Worm (Caenorhabditis elegans): Measurements from ENCODE around the gene C32H11.3.

Gene C32H11.3

DNA sequence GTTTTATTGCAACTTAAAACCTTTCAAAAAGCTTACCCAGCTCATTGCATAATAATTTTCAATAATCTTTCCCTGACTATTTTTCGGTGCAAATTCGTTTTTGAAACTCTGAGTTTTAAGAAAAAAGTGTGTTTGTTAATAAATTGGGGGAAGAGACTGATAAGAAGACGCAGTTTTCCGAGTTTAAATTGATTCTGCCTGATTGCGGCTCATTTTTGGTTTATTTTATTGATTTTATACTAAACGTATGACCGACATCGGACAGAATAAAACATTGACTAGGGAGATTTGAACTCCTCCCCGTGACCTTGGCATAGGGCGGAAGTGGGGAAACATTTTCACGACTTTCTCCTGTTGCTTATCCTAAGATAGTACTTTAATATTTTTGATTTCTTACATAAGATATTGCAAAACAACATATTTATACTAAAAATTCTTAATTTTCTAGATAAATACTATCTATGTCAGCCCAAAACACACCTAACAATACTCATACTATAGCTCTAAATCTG, 21.9 kb upstream of the C32H11.3 start, which contains the start of gene K08D8.7:
Gene K08D8.7, plus strand, starts transcription at position 462 of the 512 bp plus-strand sequence.
- no peak for TF ChIP-seq gmeb-2 (tag; optimal IDR thresholded peaks at IDR 0.05)
- TF ChIP-seq ceh-22 (tag; optimal IDR thresholded peaks at IDR 0.05), result no peak
- TF ChIP-seq T23F11.4 (GFP tag; optimal IDR thresholded peaks at IDR 0.05), result no peak
- no peak for TF ChIP-seq sox-2 (GFP tag; IDR thresholded peaks at IDR 0.05)
- TF ChIP-seq ztf-16 (tag; optimal IDR thresholded peaks at IDR 0.05), result no peak
- no peak for TF ChIP-seq eyg-1 (tag; optimal IDR thresholded peaks at IDR 0.05)
- no peak for TF ChIP-seq pat-9 (tag; optimal IDR thresholded peaks at IDR 0.05)
- no peak for TF ChIP-seq unc-86 (tag; optimal IDR thresholded peaks at IDR 0.05)
- TF ChIP-seq ceh-30 (tag; optimal IDR thresholded peaks at IDR 0.05), result no peak
- no peak for TF ChIP-seq elt-4 (tag; optimal IDR thresholded peaks at IDR 0.05)
- TF ChIP-seq fkh-6 (tag; optimal IDR thresholded peaks at IDR 0.05), result no peak
- no peak for TF ChIP-seq dve-1 (tag; optimal IDR thresholded peaks at IDR 0.05)
- TF ChIP-seq pag-3 (tag; optimal IDR thresholded peaks at IDR 0.05; ENCODE audit: borderline replicate concordance), result no peak
- TF ChIP-seq ceh-45 (GFP tag; IDR thresholded peaks at IDR 0.05), result no peak
- no peak for TF ChIP-seq ceh-6 (GFP tag; optimal IDR thresholded peaks at IDR 0.05)
- no peak for TF ChIP-seq ceh-9 (tag; optimal IDR thresholded peaks at IDR 0.05)
- no peak for TF ChIP-seq fax-1 (tag; optimal IDR thresholded peaks at IDR 0.05)
- no peak for TF ChIP-seq ceh-19 (GFP tag; optimal IDR thresholded peaks at IDR 0.05)
- TF ChIP-seq Y22D7AL.16 (tag; optimal IDR thresholded peaks at IDR 0.05), result no peak
- no peak for TF ChIP-seq tbx-2 (tag; optimal IDR thresholded peaks at IDR 0.05)

DNA sequence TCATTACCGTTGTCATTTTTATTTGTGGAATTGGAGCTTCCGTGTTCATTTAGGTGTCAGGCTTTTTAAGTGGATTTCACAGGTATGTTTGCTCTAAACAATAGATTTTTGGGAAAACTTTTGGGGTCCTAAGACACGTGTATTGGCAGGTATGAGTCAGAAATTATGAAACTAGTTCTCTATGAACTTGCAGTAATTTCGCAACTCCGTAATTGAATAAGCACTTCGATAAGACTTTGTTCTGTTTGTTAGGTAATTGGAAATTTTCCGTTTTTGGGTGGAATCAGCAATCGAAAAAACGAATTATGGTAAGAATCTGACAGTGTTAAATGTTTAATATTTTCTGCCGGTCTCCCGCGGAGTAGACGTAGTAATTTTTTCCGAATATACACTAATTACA, 21.2 kb upstream of the C32H11.3 start:
- TF ChIP-seq eyg-1 (tag; optimal IDR thresholded peaks at IDR 0.05) (no peak), dve-1 (tag; optimal IDR thresholded peaks at IDR 0.05) (no peak), ceh-31 (tag; optimal IDR thresholded peaks at IDR 0.05) (no peak), nhr-11 (tag; optimal IDR thresholded peaks at IDR 0.05) (no peak), npax-4 (tag; optimal IDR thresholded peaks at IDR 0.05) (no peak), ceh-45 (GFP tag; IDR thresholded peaks at IDR 0.05) (no peak), unc-42 (tag; optimal IDR thresholded peaks at IDR 0.05) (no peak), tbx-7 (tag; optimal IDR thresholded peaks at IDR 0.05) (no peak), unc-55 (GFP tag; optimal IDR thresholded peaks at IDR 0.05) (no peak), ceh-34 (tag; optimal IDR thresholded peaks at IDR 0.05) (no peak), pha-2 (tag; optimal IDR thresholded peaks at IDR 0.05) (no peak)

DNA sequence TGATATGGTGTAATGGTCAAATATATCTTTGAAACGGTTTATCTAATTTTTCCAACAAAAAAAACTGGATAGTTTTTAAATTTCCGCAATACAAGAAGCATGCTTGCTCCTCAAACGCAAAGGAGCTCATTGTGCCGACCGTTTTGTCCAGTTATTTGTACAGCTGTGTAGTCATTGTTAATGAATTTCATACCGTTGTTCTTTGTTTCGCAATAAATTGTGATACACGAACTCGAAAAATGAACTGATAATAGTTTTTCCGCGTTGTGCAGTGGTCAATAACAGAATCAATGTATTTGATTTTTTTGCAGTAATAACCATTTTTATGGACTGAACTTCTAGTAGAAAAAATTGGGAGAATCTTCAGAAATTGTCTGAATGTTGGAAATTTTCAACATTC, 19.5 kb upstream of the C32H11.3 start:
- no peak for TF ChIP-seq ztf-16 (tag; optimal IDR thresholded peaks at IDR 0.05)
- no peak for TF ChIP-seq ceh-24 (tag; optimal IDR thresholded peaks at IDR 0.05)
- TF ChIP-seq C38D4.7 (GFP tag; optimal IDR thresholded peaks at IDR 0.05), result no peak
- no peak for TF ChIP-seq dve-1 (tag; optimal IDR thresholded peaks at IDR 0.05)
- no peak for TF ChIP-seq F13H6.1 (tag; optimal IDR thresholded peaks at IDR 0.05)
- TF ChIP-seq ceh-6 (GFP tag; optimal IDR thresholded peaks at IDR 0.05), result no peak
- TF ChIP-seq sox-2 (GFP tag; IDR thresholded peaks at IDR 0.05), result no peak
- TF ChIP-seq nfya-1 (tag; optimal IDR thresholded peaks at IDR 0.05), result no peak
- TF ChIP-seq odd-2 (tag; optimal IDR thresholded peaks at IDR 0.05), result no peak
- TF ChIP-seq mec-3 (tag; optimal IDR thresholded peaks at IDR 0.05; ENCODE audit: borderline replicate concordance), result no peak
- no peak for TF ChIP-seq dmd-4 (tag; optimal IDR thresholded peaks at IDR 0.05; ENCODE audit: borderline replicate concordance)
- no peak for TF ChIP-seq ets-4 (tag; optimal IDR thresholded peaks at IDR 0.05)
- no peak for TF ChIP-seq tbx-7 (tag; optimal IDR thresholded peaks at IDR 0.05)
- no peak for TF ChIP-seq ceh-31 (tag; optimal IDR thresholded peaks at IDR 0.05)
- TF ChIP-seq ceh-2 (tag; optimal IDR thresholded peaks at IDR 0.05), result no peak
- no peak for TF ChIP-seq fkh-6 (tag; optimal IDR thresholded peaks at IDR 0.05)
- TF ChIP-seq madf-2 (tag; optimal IDR thresholded peaks at IDR 0.05), result no peak
- no peak for TF ChIP-seq pag-3 (tag; optimal IDR thresholded peaks at IDR 0.05; ENCODE audit: borderline replicate concordance)
